Fruit fly (Drosophila melanogaster) whole organism, pupa: ENCODE results near the gene CG15209.

Experiments used
- CG10348 ChIP-seq: fragments of 200-800 bp; sonication (Bioruptor generic); IDR thresholded peaks from 2 replicates; pipeline ENCODE4 v1.3.6; 2022; ENCODE audit warnings: missing biosample characterization, missing genetic modification characterization
- CG12605 ChIP-seq: fragments of 200-800 bp; sonication (Bioruptor generic); IDR thresholded peaks from 2 replicates; pipeline ENCODE4 v1.3.6; 2022; ENCODE audit warnings: missing biosample characterization, missing genetic modification characterization
- CG13204 ChIP-seq: fragments of 200-800 bp; sonication (Bioruptor generic); optimal IDR thresholded peaks from 2 replicates; lab custom pipeline; 2018; ENCODE audit warnings: missing biosample characterization, mild to moderate bottlenecking, missing genetic modification characterization, moderate library complexity
- CG14655 ChIP-seq: fragments of 200-800 bp; sonication (Bioruptor generic); optimal IDR thresholded peaks from 3 replicates; lab custom pipeline; 2017; ENCODE audit warnings: mild to moderate bottlenecking, missing biosample characterization, missing genetic modification reagents, missing genetic modification characterization
- CG15710 ChIP-seq: fragments of 200-800 bp; sonication (Bioruptor generic); optimal IDR thresholded peaks from 2 replicates; lab custom pipeline; 2018; ENCODE audit warnings: missing biosample characterization, mild to moderate bottlenecking, missing genetic modification characterization, moderate library complexity
- CG17806 ChIP-seq: fragments of 200-800 bp; sonication (Bioruptor generic); optimal IDR thresholded peaks from 2 replicates; lab custom pipeline; 2018; ENCODE audit warnings: missing biosample characterization, mild to moderate bottlenecking, missing genetic modification characterization, moderate library complexity
- CG32121 ChIP-seq: fragments of 200-800 bp; sonication (Bioruptor generic); IDR thresholded peaks from 2 replicates; pipeline ENCODE4 v1.3.6; 2022; ENCODE audit warnings: missing biosample characterization, missing genetic modification characterization
- CG34367 ChIP-seq: fragments of 200-800 bp; sonication (Bioruptor generic); optimal IDR thresholded peaks from 2 replicates; lab custom pipeline; 2018; ENCODE audit warnings: missing biosample characterization, mild to moderate bottlenecking, missing genetic modification characterization
- CG4496 ChIP-seq: fragments of 200-800 bp; sonication (Bioruptor generic); IDR thresholded peaks from 3 replicates; pipeline ENCODE4 v1.3.6; 2022; ENCODE audit warnings: missing biosample characterization, missing genetic modification characterization
- CG8159 ChIP-seq: fragments of 200-800 bp; sonication (Bioruptor generic); optimal IDR thresholded peaks from 3 replicates; lab custom pipeline; 2018; ENCODE audit warnings: missing biosample characterization, mild to moderate bottlenecking, missing genetic modification characterization, moderate library complexity
- CG8301 ChIP-seq: fragments of 200-800 bp; sonication (Bioruptor generic); optimal IDR thresholded peaks from 2 replicates; lab custom pipeline; 2018; ENCODE audit warnings: missing biosample characterization, mild to moderate bottlenecking, missing genetic modification characterization
- CG9948 ChIP-seq: fragments of 200-800 bp; sonication (Bioruptor generic); optimal IDR thresholded peaks from 2 replicates; lab custom pipeline; 2018; ENCODE audit warnings: missing biosample characterization, mild to moderate bottlenecking, missing genetic modification characterization, moderate library complexity
- D1 ChIP-seq: fragments of 200-800 bp; sonication (Bioruptor generic); optimal IDR thresholded peaks from 2 replicates; lab custom pipeline; 2018; ENCODE audit warnings: missing biosample characterization, mild to moderate bottlenecking, missing genetic modification characterization, moderate library complexity
- EcR ChIP-seq: fragments of 200-800 bp; sonication (Bioruptor generic); optimal IDR thresholded peaks from 3 replicates; lab custom pipeline; 2019; ENCODE audit warnings: missing biosample characterization, missing genetic modification characterization, mild to moderate bottlenecking, moderate library complexity, missing genetic modification reagents
- Ets98B ChIP-seq: fragments of 200-800 bp; sonication (Bioruptor generic); IDR thresholded peaks from 2 replicates; pipeline ENCODE4 v1.3.6; 2022; ENCODE audit warnings: missing biosample characterization, missing genetic modification characterization
- Pif1A ChIP-seq: fragments of 200-800 bp; sonication (Bioruptor generic); optimal IDR thresholded peaks from 3 replicates; lab custom pipeline; 2016; ENCODE audit warnings: missing biosample characterization, missing genetic modification characterization
- Pif1B ChIP-seq: fragments of 200-800 bp; sonication (Bioruptor generic); optimal IDR thresholded peaks from 3 replicates; lab custom pipeline; 2016; ENCODE audit warnings: missing biosample characterization, missing genetic modification characterization
- Snoo ChIP-seq: fragments of 200-800 bp; sonication (Bioruptor generic); optimal IDR thresholded peaks from 3 replicates; lab custom pipeline; 2017; ENCODE audit warnings: missing biosample characterization, mild to moderate bottlenecking, missing genetic modification characterization, inconsistent platforms
- fd96Ca ChIP-seq: fragments of 200-800 bp; sonication (Bioruptor generic); IDR thresholded peaks from 3 replicates; pipeline ENCODE4 v1.3.6; 2022; ENCODE audit warnings: missing biosample characterization, missing genetic modification characterization
- gl ChIP-seq: fragments of 200-800 bp; sonication (Bioruptor generic); optimal IDR thresholded peaks from 2 replicates; lab custom pipeline; 2018; ENCODE audit warnings: missing biosample characterization, mild to moderate bottlenecking, missing genetic modification characterization
- rn ChIP-seq: fragments of 200-800 bp; sonication (Bioruptor generic); IDR thresholded peaks from 2 replicates; pipeline ENCODE4 v1.3.6; 2022; ENCODE audit warnings: missing biosample characterization, missing genetic modification characterization

CG15209 gene

dm6 chrX:10841717-10842255 is at the start of gene CG15209:
CG15209 (plus strand) TSS chrX:10842205.
- TF ChIP-seq CG32121 (GFP tag; lab: Robert Waterston, UW) (no peak; the same call in 1 of the 2 replicates), Snoo (tag; lab: Kevin White, UChicago) (no peak), CG4496 (GFP tag; lab: Robert Waterston, UW) (0 out of 3 replicates have a peak, but pooled peaks have one; percentile 9)

DNA sequence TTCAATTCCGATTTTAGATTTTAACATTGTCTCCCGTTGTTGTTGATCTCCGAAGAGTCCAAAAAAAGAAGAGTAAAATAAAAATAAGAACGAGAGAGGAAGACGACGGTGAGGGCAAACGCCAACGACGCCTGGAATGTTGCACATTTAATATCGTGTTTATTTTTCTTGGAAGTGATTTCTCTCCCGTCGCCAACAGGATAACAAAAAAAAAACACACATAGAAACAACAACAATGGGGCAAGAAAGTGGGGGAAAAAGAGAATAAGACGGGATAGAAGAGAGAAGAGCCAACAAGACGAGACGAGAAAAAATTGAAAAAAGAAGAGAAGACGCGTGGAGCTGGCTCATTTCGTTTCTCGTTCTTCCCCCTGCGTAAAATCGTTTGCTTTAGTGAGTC is 41.0 kb upstream of the CG15209 start:
- TF ChIP-seq CG12605 (GFP tag; lab: Robert Waterston, UW), result peak; percentile 56; the same call in 1 of the 2 replicates
- peak; percentile 26 for TF ChIP-seq Pif1B (GFP tag; lab: Kevin White, UChicago)
- TF ChIP-seq fd96Ca (GFP tag; lab: Robert Waterston, UW), result peak; percentile 41; the same call in 1 of the 3 replicates
- TF ChIP-seq rn (GFP tag; lab: Robert Waterston, UW), result no peak
- no peak for TF ChIP-seq Ets98B

DNA sequence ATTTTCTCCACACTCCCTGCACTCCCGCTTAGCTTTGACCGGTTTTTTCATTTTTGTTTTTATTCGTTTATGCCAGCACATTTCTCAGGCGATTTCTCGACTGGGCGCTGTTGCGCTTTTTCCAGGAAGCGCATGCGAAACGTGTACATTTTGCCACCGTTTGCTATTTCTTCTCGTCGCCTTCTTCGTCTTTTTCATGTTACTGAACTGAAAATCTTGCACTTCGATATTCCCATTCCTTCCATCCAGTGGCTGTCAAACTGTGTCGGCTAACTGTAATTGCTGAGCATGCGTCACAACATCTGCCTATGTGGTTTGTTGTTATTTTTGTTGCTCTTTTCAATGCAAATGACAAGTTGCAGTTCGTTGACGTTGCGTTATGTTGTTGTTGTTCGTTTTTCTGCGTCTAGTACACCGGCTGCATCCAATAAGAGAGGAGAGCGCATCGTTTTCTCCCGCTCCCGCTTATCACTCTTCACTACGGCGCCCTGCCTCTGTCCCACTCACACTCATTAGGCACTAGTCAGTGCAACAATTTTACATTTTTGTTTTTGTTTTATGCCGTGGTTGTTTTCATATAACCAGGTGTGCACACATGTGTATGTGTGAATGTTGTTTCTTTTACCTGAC is 40.1 kb upstream of the CG15209 start:
- TF ChIP-seq CG12605 (GFP tag; lab: Robert Waterston, UW) (no peak; the same call in 1 of the 2 replicates), Pif1B (GFP tag; lab: Kevin White, UChicago) (no peak), CG9948 (tag; lab: Kevin White, UChicago) (no peak), CG32121 (GFP tag; lab: Robert Waterston, UW) (peak; percentile 17; the same call in 1 of the 2 replicates), CG17806 (no peak), CG8159 (tag; lab: Kevin White, UChicago) (no peak), CG4496 (GFP tag; lab: Robert Waterston, UW) (peak; percentile 21; the same call in 2 of the 3 replicates), D1 (tag; lab: Kevin White, UChicago) (no peak), Snoo (tag; lab: Kevin White, UChicago) (no peak), Pif1A (no peak), CG34367 (no peak), CG14655 (GFP tag; lab: Kevin White, UChicago) (no peak), EcR (peak; percentile 95), CG8301 (tag; lab: Kevin White, UChicago) (no peak), CG13204 (GFP tag; lab: Kevin White, UChicago) (no peak), CG15710 (tag; lab: Kevin White, UChicago) (no peak), gl (no peak), fd96Ca (GFP tag; lab: Robert Waterston, UW) (0 out of 3 replicates have a peak, but pooled peaks have one; percentile 54), rn (GFP tag; lab: Robert Waterston, UW) (no peak), Ets98B (no peak), CG10348 (no peak)

DNA sequence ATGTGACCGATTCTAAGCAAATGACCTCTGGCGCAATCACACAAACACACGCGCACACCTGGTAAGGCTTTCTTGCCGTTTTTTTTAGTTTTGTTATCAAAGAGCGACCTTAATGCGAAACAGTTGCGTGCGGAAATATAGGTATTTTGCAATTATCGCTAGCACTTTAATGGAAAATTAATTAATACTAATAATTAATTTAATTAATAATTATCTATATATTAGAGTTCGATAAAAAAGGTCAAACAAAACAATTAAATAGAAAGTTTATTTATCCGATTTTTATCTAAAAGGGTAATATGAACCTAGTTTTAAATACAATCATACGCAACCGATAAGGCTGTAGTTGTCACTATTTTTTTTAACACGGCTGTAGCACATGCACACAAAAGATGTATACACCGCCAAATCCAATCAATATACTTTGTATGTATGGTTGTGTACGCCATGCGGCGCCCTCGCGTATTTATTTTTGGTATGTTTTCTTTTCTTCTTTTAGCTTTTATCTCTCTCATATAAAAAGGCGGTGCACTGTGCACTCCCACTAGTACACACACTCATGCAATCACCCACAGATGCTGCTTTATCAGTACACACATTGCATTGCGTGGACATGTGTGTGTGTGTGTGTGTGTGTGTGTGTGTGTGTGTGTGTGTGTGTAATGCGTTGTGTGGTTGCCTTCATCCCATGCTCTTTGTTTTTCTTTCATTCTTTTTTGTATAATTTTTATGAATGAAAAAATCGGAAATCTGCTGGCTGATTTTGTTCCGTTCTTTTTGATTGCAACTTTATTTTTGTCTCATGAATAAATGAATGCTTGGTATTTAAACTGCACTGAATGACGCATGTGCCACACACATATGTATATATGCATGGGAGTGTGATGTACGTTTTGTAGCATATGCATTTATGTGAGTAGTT is 39.3 kb upstream of the CG15209 start:
- TF ChIP-seq CG15710 (tag; lab: Kevin White, UChicago), result peak; percentile 67
- no peak for TF ChIP-seq CG10348
- peak; percentile 78 for TF ChIP-seq CG8159 (tag; lab: Kevin White, UChicago)
- TF ChIP-seq CG12605 (GFP tag; lab: Robert Waterston, UW), result peak; percentile 16; the same call in 1 of the 2 replicates
- TF ChIP-seq CG4496 (GFP tag; lab: Robert Waterston, UW), result peak; percentile 72
- peak; percentile 73 for TF ChIP-seq fd96Ca (GFP tag; lab: Robert Waterston, UW)
- peak; percentile 55 for TF ChIP-seq CG17806
- peak; percentile 73 for TF ChIP-seq CG14655 (GFP tag; lab: Kevin White, UChicago)
- TF ChIP-seq EcR, result peak; percentile 38
- no peak; the same call in 1 of the 2 replicates for TF ChIP-seq CG32121 (GFP tag; lab: Robert Waterston, UW)
- no peak for TF ChIP-seq CG13204 (GFP tag; lab: Kevin White, UChicago)
- peak; percentile 47 for TF ChIP-seq CG34367
- TF ChIP-seq D1 (tag; lab: Kevin White, UChicago), result no peak
- TF ChIP-seq Pif1A, result no peak
- TF ChIP-seq Pif1B (GFP tag; lab: Kevin White, UChicago), result no peak
- no peak for TF ChIP-seq gl
- TF ChIP-seq rn (GFP tag; lab: Robert Waterston, UW), result no peak
- peak; percentile 26 for TF ChIP-seq CG8301 (tag; lab: Kevin White, UChicago)
- TF ChIP-seq Ets98B, result 0 out of 2 replicates have a peak, but pooled peaks have one; percentile 7
- peak; percentile 41 for TF ChIP-seq Snoo (tag; lab: Kevin White, UChicago)
- peak; percentile 72 for TF ChIP-seq CG9948 (tag; lab: Kevin White, UChicago)

DNA sequence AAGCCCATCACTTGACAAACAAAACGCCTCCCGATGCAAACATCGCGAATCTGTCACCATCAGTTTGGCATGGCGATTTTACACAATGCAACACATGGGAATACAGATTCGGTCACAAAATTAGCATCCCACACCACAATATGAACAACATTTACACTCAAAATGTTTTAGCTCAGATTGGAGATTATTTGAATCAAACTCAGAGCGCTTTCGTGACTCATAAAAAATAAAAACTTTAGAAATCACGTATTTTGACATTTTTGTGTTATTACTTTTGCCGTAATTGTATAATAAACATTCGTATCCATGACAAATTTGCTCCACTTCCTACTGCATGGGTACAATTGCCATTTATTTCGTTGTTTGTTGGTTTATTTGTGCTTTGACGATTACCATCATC is 38.0 kb upstream of the CG15209 start:
- TF ChIP-seq Pif1A (no peak), CG9948 (tag; lab: Kevin White, UChicago) (no peak), fd96Ca (GFP tag; lab: Robert Waterston, UW) (0 out of 3 replicates have a peak, but pooled peaks have one; percentile 20), gl (no peak), Ets98B (peak; percentile 46), CG12605 (GFP tag; lab: Robert Waterston, UW) (no peak; the same call in 1 of the 2 replicates), CG17806 (no peak), CG32121 (GFP tag; lab: Robert Waterston, UW) (peak; percentile 48), CG4496 (GFP tag; lab: Robert Waterston, UW) (peak; percentile 65; the same call in 2 of the 3 replicates), rn (GFP tag; lab: Robert Waterston, UW) (no peak), CG13204 (GFP tag; lab: Kevin White, UChicago) (no peak), Snoo (tag; lab: Kevin White, UChicago) (no peak)
